Fruit fly (Drosophila melanogaster): ENCODE measurements around the gene CG31007.

CG31007 gene

DNA sequence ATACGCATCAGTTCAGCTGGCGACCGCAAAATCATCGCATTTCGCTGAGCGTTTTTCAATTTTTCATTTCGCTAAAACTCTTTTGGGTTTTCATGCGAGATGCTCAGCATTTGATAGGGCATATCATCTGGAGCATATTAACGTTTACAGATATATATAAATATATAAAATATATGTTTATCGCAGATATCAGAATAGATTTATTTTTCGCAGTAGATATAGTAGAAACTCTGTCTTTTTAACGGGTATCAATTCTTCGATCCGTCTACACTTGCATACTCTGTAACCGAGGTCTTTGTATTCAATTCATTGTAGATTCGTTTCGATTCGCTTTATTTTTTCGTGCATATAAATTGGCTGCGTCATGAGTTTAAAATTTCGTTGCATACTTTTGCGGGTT lies 27.4 kb upstream of the CG31007 start (continued):
- TF ChIP-seq yki (optimal IDR thresholded peaks at IDR 0.05) (no peak), CG33213 (GFP tag; optimal IDR thresholded peaks at IDR 0.05) (no peak), D (optimal IDR thresholded peaks at IDR 0.05) (no peak), D (GFP tag; optimal IDR thresholded peaks at IDR 0.05) (no peak), CG17385 (GFP tag; optimal IDR thresholded peaks at IDR 0.05) (no peak), ro (GFP tag; IDR thresholded peaks at IDR 0.05) (no peak), CG11456 (GFP tag; IDR thresholded peaks at IDR 0.05) (peak; percentile 49; the same call in 1 of the 3 replicates), peb (GFP tag; IDR thresholded peaks at IDR 0.05) (no peak; the same call in 1 of the 2 replicates), CG17802 (tag; optimal IDR thresholded peaks at IDR 0.05) (no peak), sens-2 (GFP tag; IDR thresholded peaks at IDR 0.05) (no peak), az2 (GFP tag; optimal IDR thresholded peaks at IDR 0.05) (no peak), CG8290 (GFP tag; optimal IDR thresholded peaks at IDR 0.05) (no peak), CG8290 (tag; optimal IDR thresholded peaks at IDR 0.05) (no peak), cas (GFP tag; IDR thresholded peaks at IDR 0.05) (no peak), Stat92E (GFP tag; optimal IDR thresholded peaks at IDR 0.05) (no peak), Ptx1 (GFP tag; IDR thresholded peaks at IDR 0.05) (peak; percentile 55), Mrtf (GFP tag; IDR thresholded peaks at IDR 0.05) (no peak), PHDP (tag; optimal IDR thresholded peaks at IDR 0.05) (no peak), Sox100B (GFP tag; optimal IDR thresholded peaks at IDR 0.05) (peak; percentile 9), Abd-B (GFP tag; optimal IDR thresholded peaks at IDR 0.05) (no peak), H2.0 (GFP tag; IDR thresholded peaks at IDR 0.05) (0 out of 2 replicates have a peak, but pooled peaks have one; percentile 23), jumu (GFP tag; optimal IDR thresholded peaks at IDR 0.05) (no peak), CG15696 (tag; optimal IDR thresholded peaks at IDR 0.05) (no peak), Dip3 (GFP tag; optimal IDR thresholded peaks at IDR 0.05) (no peak), Mes4 (GFP tag; optimal IDR thresholded peaks at IDR 0.05) (no peak), Lim3 (GFP tag; IDR thresholded peaks at IDR 0.05) (no peak), CG11504 (tag; optimal IDR thresholded peaks at IDR 0.05) (peak; percentile 45), D19B (GFP tag; optimal IDR thresholded peaks at IDR 0.05) (peak; percentile 77), CG6813 (GFP tag; optimal IDR thresholded peaks at IDR 0.05) (no peak), slp2 (GFP tag; optimal IDR thresholded peaks at IDR 0.05) (no peak), Ada2b (GFP tag; IDR thresholded peaks at IDR 0.05) (peak; percentile 32; the same call in 1 of the 2 replicates), sim (GFP tag; IDR thresholded peaks at IDR 0.05) (no peak), Nf-YC (tag; optimal IDR thresholded peaks at IDR 0.05) (no peak), btn (GFP tag; optimal IDR thresholded peaks at IDR 0.05) (no peak), dmrt11E (tag; optimal IDR thresholded peaks at IDR 0.05) (no peak), fd3F (GFP tag; optimal IDR thresholded peaks at IDR 0.05) (peak; percentile 7), tin (GFP tag; optimal IDR thresholded peaks at IDR 0.05) (no peak), p53 (GFP tag; optimal IDR thresholded peaks at IDR 0.05) (no peak), Oli (tag; optimal IDR thresholded peaks at IDR 0.05) (no peak), CG12219 (GFP tag; optimal IDR thresholded peaks at IDR 0.05) (no peak), otp (GFP tag; IDR thresholded peaks at IDR 0.05) (no peak), Doc2 (GFP tag; IDR thresholded peaks at IDR 0.05) (no peak), GATAe (GFP tag; conservative IDR thresholded peaks at IDR 0.05) (no peak), Gsc (GFP tag; IDR thresholded peaks at IDR 0.05) (no peak), CG4730 (GFP tag; IDR thresholded peaks at IDR 0.05) (0 out of 2 replicates have a peak, but pooled peaks have one; percentile 18), ken (GFP tag; IDR thresholded peaks at IDR 0.05) (0 out of 3 replicates have a peak, but pooled peaks have one; percentile 28), CG8478 (optimal IDR thresholded peaks at IDR 0.05) (no peak), CG10209 (GFP tag; optimal IDR thresholded peaks at IDR 0.05) (peak; percentile 4), dmrt99B (tag; optimal IDR thresholded peaks at IDR 0.05) (peak; percentile 44), CG14441 (GFP tag; IDR thresholded peaks at IDR 0.05) (peak; percentile 52; the same call in 1 of the 2 replicates), Atf-2 (GFP tag; optimal IDR thresholded peaks at IDR 0.05) (no peak), insv (GFP tag; optimal IDR thresholded peaks at IDR 0.05) (no peak), bcd (GFP tag; optimal IDR thresholded peaks at IDR 0.05) (peak; percentile 1)
